Worm (Caenorhabditis elegans): ENCODE data around the gene F13E9.9.

F13E9.9 gene

ce11 chrIV:10918877-10919560, 20.0 kb upstream of the F13E9.9 start (continued):
- TF ChIP-seq hlh-26 (GFP tag; conservative IDR thresholded peaks at IDR 0.05) (no peak), efl-1 (GFP tag; optimal IDR thresholded peaks at IDR 0.05) (no peak), K11D2.4 (GFP tag; IDR thresholded peaks at IDR 0.05) (0 out of 2 replicates have a peak, but pooled peaks have one; percentile 33), ama-1 (optimal IDR thresholded peaks at IDR 0.05) (no peak), ama-1 (GFP tag; optimal IDR thresholded peaks at IDR 0.05) (no peak), ets-4 (GFP tag; optimal IDR thresholded peaks at IDR 0.05) (no peak), hsf-1 (GFP tag; IDR thresholded peaks at IDR 0.05) (no peak), nhr-179 (tag; optimal IDR thresholded peaks at IDR 0.05) (no peak), lag-1 (GFP tag; IDR thresholded peaks at IDR 0.05) (no peak), T07F8.4 (tag; optimal IDR thresholded peaks at IDR 0.05) (no peak), ceh-58 (GFP tag; IDR thresholded peaks at IDR 0.05) (no peak), sptf-2 (GFP tag; optimal IDR thresholded peaks at IDR 0.05) (no peak), egl-18 (GFP tag; IDR thresholded peaks at IDR 0.05) (no peak), dpl-1 (GFP tag; optimal IDR thresholded peaks at IDR 0.05) (no peak), sdz-38 (tag; optimal IDR thresholded peaks at IDR 0.05) (no peak), mcd-1 (GFP tag; IDR thresholded peaks at IDR 0.05) (peak; percentile 81), F37B4.10 (GFP tag; IDR thresholded peaks at IDR 0.05) (no peak), C06A6.2 (GFP tag; conservative IDR thresholded peaks at IDR 0.05) (no peak), ekl-4 (GFP tag; IDR thresholded peaks at IDR 0.05) (peak; percentile 43), nfya-1 (tag; optimal IDR thresholded peaks at IDR 0.05; ENCODE audit: borderline replicate concordance, insufficient read depth) (no peak), attf-6 (GFP tag; IDR thresholded peaks at IDR 0.05) (no peak), pha-4 (tag; optimal IDR thresholded peaks at IDR 0.05) (no peak), hrde-1 (tag; optimal IDR thresholded peaks at IDR 0.05; ENCODE audit: borderline replicate concordance) (no peak), F52B5.7 (tag; optimal IDR thresholded peaks at IDR 0.05) (no peak), T26A5.8 (tag; optimal IDR thresholded peaks at IDR 0.05) (no peak), ztf-26 (tag; optimal IDR thresholded peaks at IDR 0.05) (peak; percentile 59), let-526 (GFP tag; IDR thresholded peaks at IDR 0.05) (no peak), mel-28 (tag; optimal IDR thresholded peaks at IDR 0.05; ENCODE audit: borderline replicate concordance) (no peak), Y53F4B.3 (GFP tag; IDR thresholded peaks at IDR 0.05) (no peak), madf-10 (tag; optimal IDR thresholded peaks at IDR 0.05) (peak; percentile 44), nhr-27 (tag; optimal IDR thresholded peaks at IDR 0.05) (no peak), snpc-4 (GFP tag; optimal IDR thresholded peaks at IDR 0.05) (no peak), snpc-4 (tag; optimal IDR thresholded peaks at IDR 0.05) (peak in 3 of 4 experiments; percentile 29 to 65 (median 39))

DNA sequence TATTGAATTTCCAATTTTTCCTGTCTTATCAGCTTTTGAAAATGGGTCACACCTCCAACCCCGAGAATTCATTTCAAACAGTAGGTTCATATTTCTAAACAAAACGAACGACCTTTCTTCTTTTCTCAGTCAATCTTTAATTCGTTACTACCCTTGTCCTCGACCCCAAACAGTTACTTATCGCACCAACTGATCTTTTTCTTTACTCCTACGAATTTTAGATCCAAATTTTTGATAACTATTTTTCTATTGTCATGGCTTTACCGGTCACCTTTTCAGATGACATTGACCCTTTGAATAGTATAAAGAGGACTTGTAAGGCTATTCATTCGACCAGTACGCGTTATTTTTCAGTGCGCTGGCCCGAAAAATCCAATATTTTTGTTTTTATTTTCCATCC, 17.1 kb upstream of the F13E9.9 start:
- no peak for TF ChIP-seq attf-6 (GFP tag; IDR thresholded peaks at IDR 0.05)
- no peak for TF ChIP-seq dpff-1 (tag; optimal IDR thresholded peaks at IDR 0.05)
- no peak for TF ChIP-seq atf-7 (tag; optimal IDR thresholded peaks at IDR 0.05)
- no peak for TF ChIP-seq C17E4.6 (GFP tag; IDR thresholded peaks at IDR 0.05)
- no peak for TF ChIP-seq ztf-26 (tag; optimal IDR thresholded peaks at IDR 0.05)
- no peak for TF ChIP-seq lsy-27 (tag; optimal IDR thresholded peaks at IDR 0.05; ENCODE audit: borderline replicate concordance, insufficient read depth)
- no peak for TF ChIP-seq egl-18 (GFP tag; IDR thresholded peaks at IDR 0.05)
- no peak for TF ChIP-seq D2030.7 (GFP tag; IDR thresholded peaks at IDR 0.05)
- TF ChIP-seq B0336.3 (GFP tag; IDR thresholded peaks at IDR 0.05): no peak
- TF ChIP-seq him-1 (tag; optimal IDR thresholded peaks at IDR 0.05): no peak
- TF ChIP-seq F57A8.1 (GFP tag; optimal IDR thresholded peaks at IDR 0.05): no peak
- no peak for TF ChIP-seq ceh-100 (GFP tag; IDR thresholded peaks at IDR 0.05)
